Worm (Caenorhabditis elegans) whole organism, early embryonic: ENCODE data around the gene skpo-3.

Experiments
- ama-1 ChIP-seq: fragments of 150-350 bp; optimal IDR thresholded peaks from 2 replicates; lab custom pipeline; 2014
- ceh-13 ChIP-seq: fragments of 200-800 bp; sonication (Bioruptor generic); optimal IDR thresholded peaks from 2 replicates; lab custom pipeline; 2018; ENCODE audit warnings: mild to moderate bottlenecking, missing genetic modification characterization, missing compliant biosample characterization
- flt-1 ChIP-seq: fragments of 200-800 bp; sonication (Bioruptor generic); IDR thresholded peaks from 2 replicates; pipeline ENCODE4 v1.3.6; 2022; ENCODE audit warnings: missing genetic modification characterization, missing compliant biosample characterization
- sea-1 ChIP-seq: fragments of 200-800 bp; sonication (Bioruptor generic); conservative IDR thresholded peaks from 2 replicates; pipeline ENCODE4 v1.3.6; 2022; ENCODE audit warnings: missing genetic modification characterization, missing compliant biosample characterization
- tbx-11 ChIP-seq: fragments of 200-800 bp; sonication (Bioruptor generic); IDR thresholded peaks from 2 replicates; pipeline ENCODE4 v1.3.6; 2022; ENCODE audit warnings: missing genetic modification characterization, missing compliant biosample characterization
- tbx-37 ChIP-seq: fragments of 200-800 bp; sonication (Bioruptor generic); conservative IDR thresholded peaks from 2 replicates; pipeline ENCODE4 v1.3.6; 2022; ENCODE audit warnings: missing genetic modification reagents, missing genetic modification characterization, missing compliant biosample characterization

DNA sequence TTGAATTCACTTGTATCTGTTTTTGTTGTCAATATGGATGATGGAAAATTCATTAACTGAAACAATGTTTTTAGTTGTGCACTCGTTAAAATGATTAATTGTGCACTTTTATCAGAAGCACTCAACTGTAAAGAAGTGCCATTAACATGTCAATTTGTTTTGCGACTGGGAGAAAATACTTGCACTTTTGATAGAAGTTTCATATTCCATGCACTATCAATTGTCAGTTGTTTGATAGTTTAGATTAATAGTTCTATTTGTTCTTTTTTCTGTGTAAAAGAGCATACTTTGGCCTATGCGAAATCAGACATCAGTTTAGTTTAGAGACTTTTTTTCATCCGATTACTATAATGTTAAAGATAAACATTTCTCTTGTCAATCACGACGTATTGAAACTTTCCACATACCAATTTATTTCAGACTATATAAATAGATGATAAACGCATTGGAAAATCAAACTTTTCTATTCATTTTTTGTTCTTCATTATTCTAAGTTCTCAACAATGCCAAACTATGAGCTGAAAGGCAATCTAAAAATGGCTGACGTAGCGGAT lies 44.3 kb downstream of the skpo-3 start, which contains the start of gene C30G12.2:
- TF ChIP-seq ceh-13 (GFP tag; lab: Kevin White, UChicago) (no peak), sea-1 (GFP tag; lab: Robert Waterston, UW) (no peak), tbx-37 (GFP tag; lab: Robert Waterston, UW) (no peak), ama-1 (lab: Kevin White, UChicago) (no peak), flt-1 (GFP tag; lab: Robert Waterston, UW) (no peak), tbx-11 (GFP tag; lab: Robert Waterston, UW) (no peak)
